Fruit fly (Drosophila melanogaster) whole organism, adult: Measurements from ENCODE around the gene CG14402.

Source experiments
- CG11617 ChIP-seq: fragments of 200-800 bp; sonication (Bioruptor generic); optimal IDR thresholded peaks from 2 replicates; lab custom pipeline; 2017; ENCODE audit warnings: mild to moderate bottlenecking, missing biosample characterization, missing genetic modification reagents, missing genetic modification characterization
- CG7045 ChIP-seq: fragments of 200-800 bp; sonication (Bioruptor generic); optimal IDR thresholded peaks from 2 replicates; lab custom pipeline; 2017; ENCODE audit warnings: missing biosample characterization, mild to moderate bottlenecking, missing genetic modification characterization
- CG7101 ChIP-seq: fragments of 200-800 bp; sonication (Bioruptor generic); optimal IDR thresholded peaks from 2 replicates; lab custom pipeline; 2018; ENCODE audit warnings: missing biosample characterization, mild to moderate bottlenecking, missing genetic modification characterization, moderate library complexity
- bab1 ChIP-seq: fragments of 200-800 bp; sonication (Bioruptor generic); optimal IDR thresholded peaks from 3 replicates; lab custom pipeline; 2019; ENCODE audit warnings: missing biosample characterization, mild to moderate bottlenecking, missing genetic modification characterization, moderate library complexity
- tj ChIP-seq: fragments of 200-800 bp; sonication (Bioruptor generic); optimal IDR thresholded peaks from 3 replicates; lab custom pipeline; 2017; ENCODE audit warnings: missing biosample characterization, mild to moderate bottlenecking, missing genetic modification characterization, moderate library complexity

dm6 chr2L:20802204-20802603 is 46.9 kb upstream of the CG14402 start:
- no peak for TF ChIP-seq CG7045 (GFP tag; lab: Kevin White, UChicago)
- no peak for TF ChIP-seq tj (GFP tag; lab: Kevin White, UChicago)
- no peak for TF ChIP-seq CG11617 (GFP tag; lab: Kevin White, UChicago)
- no peak for TF ChIP-seq CG7101
- no peak for TF ChIP-seq bab1
